Worm (Caenorhabditis elegans): ENCODE measurements around the gene T03D8.6.
A peak's percentile ranks its signal among the peaks of the same experiment; 100 is the strongest.

T03D8.6 gene

ce11 chrV:20790616-20791015 is 29.5 kb downstream of the T03D8.6 start:
- TF ChIP-seq efl-3 (GFP tag; optimal IDR thresholded peaks at IDR 0.05) (no peak), fkh-4 (tag; optimal IDR thresholded peaks at IDR 0.05; ENCODE audit: borderline replicate concordance) (no peak), snpc-4 (tag; optimal IDR thresholded peaks at IDR 0.05) (no peak), mep-1 (tag; optimal IDR thresholded peaks at IDR 0.05) (no peak), pag-3 (tag; optimal IDR thresholded peaks at IDR 0.05; ENCODE audit: borderline replicate concordance, insufficient read depth) (no peak), nhr-19 (GFP tag; conservative IDR thresholded peaks at IDR 0.05) (no peak), aha-1 (tag; optimal IDR thresholded peaks at IDR 0.05) (no peak), nhr-90 (tag; optimal IDR thresholded peaks at IDR 0.05; ENCODE audit: poor library complexity) (no peak), alr-1 (tag; optimal IDR thresholded peaks at IDR 0.05; ENCODE audit: borderline replicate concordance) (no peak), ces-1 (GFP tag; optimal IDR thresholded peaks at IDR 0.05) (no peak), C04F5.9 (tag; optimal IDR thresholded peaks at IDR 0.05) (no peak), sox-4 (tag; optimal IDR thresholded peaks at IDR 0.05) (no peak), nhr-20 (tag; optimal IDR thresholded peaks at IDR 0.05) (no peak), tbx-2 (tag; optimal IDR thresholded peaks at IDR 0.05) (no peak)

- TF ChIP-seq aly-2 (tag; optimal IDR thresholded peaks at IDR 0.05): no peak
- TF ChIP-seq nhr-47 (tag; optimal IDR thresholded peaks at IDR 0.05): peak; percentile 14
- no peak for TF ChIP-seq mef-2 (tag; optimal IDR thresholded peaks at IDR 0.05)
- TF ChIP-seq snpc-4 (tag; optimal IDR thresholded peaks at IDR 0.05): peak; percentile 61
- TF ChIP-seq C34B4.2 (tag; optimal IDR thresholded peaks at IDR 0.05): no peak
- peak; percentile 24; the same call in 1 of the 2 replicates for TF ChIP-seq grh-1 (GFP tag; IDR thresholded peaks at IDR 0.05)
- no peak for TF ChIP-seq egl-13 (tag; optimal IDR thresholded peaks at IDR 0.05)
- no peak for TF ChIP-seq ceh-63 (GFP tag; optimal IDR thresholded peaks at IDR 0.05)
- TF ChIP-seq lin-35 (GFP tag; optimal IDR thresholded peaks at IDR 0.05): no peak
- TF ChIP-seq dsc-1 (tag; optimal IDR thresholded peaks at IDR 0.05): no peak
Measured at ce11 chrV:20790011-20790410, 30.1 kb downstream of the T03D8.6 start, which contains the start of gene Y44A6D.1. Gene Y44A6D.1, minus strand, starts transcription at chrV:20790033.

ce11 chrV:20789105-20789504 is 31.0 kb downstream of the T03D8.6 start, which contains the start of gene tpan-1:
Gene tpan-1, plus strand, starts transcription at chrV:20789502.
- TF ChIP-seq C34B4.2 (tag; optimal IDR thresholded peaks at IDR 0.05): no peak
- TF ChIP-seq rnt-1 (tag; optimal IDR thresholded peaks at IDR 0.05): no peak
- peak; percentile 40 for TF ChIP-seq isw-1 (GFP tag; IDR thresholded peaks at IDR 0.05)
- peak; percentile 83 for TF ChIP-seq fkh-8 (tag; optimal IDR thresholded peaks at IDR 0.05)
- no peak for TF ChIP-seq nhr-11 (tag; optimal IDR thresholded peaks at IDR 0.05)
- no peak for TF ChIP-seq efl-3 (GFP tag; optimal IDR thresholded peaks at IDR 0.05)
- peak; percentile 92 for TF ChIP-seq lin-14 (GFP tag; optimal IDR thresholded peaks at IDR 0.05)
- peak in 1 of 2 experiments; percentile 49 for TF ChIP-seq lsy-2 (tag; optimal IDR thresholded peaks at IDR 0.05)
- peak; percentile 43 for TF ChIP-seq xbp-1 (tag; optimal IDR thresholded peaks at IDR 0.05)
- TF ChIP-seq swsn-7 (tag; optimal IDR thresholded peaks at IDR 0.05): peak; percentile 58
- no peak for TF ChIP-seq lin-15B (tag; optimal IDR thresholded peaks at IDR 0.05)
- TF ChIP-seq skn-1 (tag; optimal IDR thresholded peaks at IDR 0.05): peak; percentile 7
- peak; percentile 58 for TF ChIP-seq snu-23 (GFP tag; optimal IDR thresholded peaks at IDR 0.05)
- TF ChIP-seq nhr-20 (tag; optimal IDR thresholded peaks at IDR 0.05): peak; percentile 7
- no peak for TF ChIP-seq lin-13 (GFP tag; optimal IDR thresholded peaks at IDR 0.05)
- peak; percentile 76 for TF ChIP-seq tbx-2 (tag; optimal IDR thresholded peaks at IDR 0.05)
- TF ChIP-seq efl-1 (optimal IDR thresholded peaks at IDR 0.05): peak; percentile 7 to 9
- TF ChIP-seq efl-1 (GFP tag; optimal IDR thresholded peaks at IDR 0.05 in 1 of 2): peak; percentile 1 to 83
- peak; percentile 25 for TF ChIP-seq pax-3 (tag; optimal IDR thresholded peaks at IDR 0.05)
- 0 out of 2 replicates have a peak, but pooled peaks have one; percentile 37 for TF ChIP-seq ceh-88 (GFP tag; IDR thresholded peaks at IDR 0.05)
- peak; percentile 68 for TF ChIP-seq nhr-71 (tag; optimal IDR thresholded peaks at IDR 0.05)
- TF ChIP-seq C16A3.4 (tag; optimal IDR thresholded peaks at IDR 0.05): no peak
- peak in 1 of 2 experiments; percentile 45 for TF ChIP-seq lin-35 (GFP tag; optimal IDR thresholded peaks at IDR 0.05)
- peak; percentile 76 for TF ChIP-seq ces-1 (GFP tag; optimal IDR thresholded peaks at IDR 0.05)
- peak; percentile 42 for TF ChIP-seq irx-1 (tag; optimal IDR thresholded peaks at IDR 0.05)
- peak; percentile 48; the same call in 1 of the 2 replicates for TF ChIP-seq mab-9 (GFP tag; IDR thresholded peaks at IDR 0.05)
- no peak for TF ChIP-seq elt-3 (tag; optimal IDR thresholded peaks at IDR 0.05)
- TF ChIP-seq zip-4 (GFP tag; optimal IDR thresholded peaks at IDR 0.05): no peak
- TF ChIP-seq blmp-1 (tag; optimal IDR thresholded peaks at IDR 0.05): no peak
- TF ChIP-seq ceh-8 (GFP tag; optimal IDR thresholded peaks at IDR 0.05): peak; percentile 4
- TF ChIP-seq egl-13 (tag; optimal IDR thresholded peaks at IDR 0.05): peak; percentile 43
- peak; percentile 7 to 81 (median 50) for TF ChIP-seq ceh-82 (tag; optimal IDR thresholded peaks at IDR 0.05)
- peak; percentile 29 for TF ChIP-seq mep-1 (tag; optimal IDR thresholded peaks at IDR 0.05)
- TF ChIP-seq tlp-1 (tag; optimal IDR thresholded peaks at IDR 0.05): no peak
